Worm (Caenorhabditis elegans) whole organism, late embryonic: Measurements from ENCODE around the gene osm-9.
A peak's percentile ranks its signal among the peaks of the same experiment; 100 is the strongest.

Experiments used
- C38D4.7 ChIP-seq: fragments of 200-800 bp; sonication (Bioruptor generic); optimal IDR thresholded peaks from 2 replicates; lab custom pipeline; 2018; ENCODE audit warnings: mild to moderate bottlenecking, missing genetic modification characterization, moderate library complexity, missing compliant biosample characterization
- F13H6.1 ChIP-seq: sonication (generic microtip); optimal IDR thresholded peaks from 2 replicates; lab custom pipeline; 2016; ENCODE audit warnings: missing genetic modification characterization, missing compliant biosample characterization
- T23F11.4 ChIP-seq: fragments of 200-800 bp; sonication (Bioruptor generic); optimal IDR thresholded peaks from 2 replicates; lab custom pipeline; 2018; ENCODE audit warnings: mild to moderate bottlenecking, missing genetic modification characterization, missing compliant biosample characterization
- Y22D7AL.16 ChIP-seq: sonication (generic microtip); optimal IDR thresholded peaks from 2 replicates; lab custom pipeline; 2016; ENCODE audit warnings: missing genetic modification characterization, missing compliant biosample characterization
- ahr-1 ChIP-seq: sonication (generic microtip); optimal IDR thresholded peaks from 2 replicates; lab custom pipeline; 2016; ENCODE audit warnings: missing genetic modification characterization, missing compliant biosample characterization
- ama-1 ChIP-seq: fragments of 150-350 bp; optimal IDR thresholded peaks from 2 replicates; lab custom pipeline; 2014
- ceh-14 ChIP-seq: sonication (generic microtip); optimal IDR thresholded peaks from 2 replicates; lab custom pipeline; 2016; ENCODE audit warnings: missing genotype, missing genetic modification characterization, missing compliant biosample characterization
- ceh-2 ChIP-seq: sonication (generic microtip); optimal IDR thresholded peaks from 2 replicates; lab custom pipeline; 2016; ENCODE audit warnings: missing genotype, missing genetic modification characterization, missing compliant biosample characterization
- ceh-22 ChIP-seq: sonication (generic microtip); optimal IDR thresholded peaks from 2 replicates; lab custom pipeline; 2017; ENCODE audit warnings: missing biosample characterization, missing genetic modification characterization
- ceh-24 ChIP-seq: sonication (generic microtip); optimal IDR thresholded peaks from 2 replicates; lab custom pipeline; 2016; ENCODE audit warnings: mild to moderate bottlenecking, missing genetic modification characterization, missing compliant biosample characterization
- ceh-45 ChIP-seq: fragments of 200-800 bp; sonication (Bioruptor generic); IDR thresholded peaks from 2 replicates; pipeline ENCODE4 v1.3.6; 2022; ENCODE audit warnings: missing genetic modification reagents, missing genetic modification characterization, missing compliant biosample characterization
- ceh-6 ChIP-seq: fragments of 200-800 bp; sonication (Bioruptor generic); optimal IDR thresholded peaks from 2 replicates; lab custom pipeline; 2018; ENCODE audit warnings: mild to moderate bottlenecking, missing genetic modification characterization, missing compliant biosample characterization
- ceh-9 ChIP-seq: sonication (generic microtip); optimal IDR thresholded peaks from 2 replicates; lab custom pipeline; 2016; ENCODE audit warnings: mild to moderate bottlenecking, missing genetic modification characterization, inconsistent platforms, missing compliant biosample characterization
- che-1 ChIP-seq: sonication (generic microtip); optimal IDR thresholded peaks from 2 replicates; lab custom pipeline; 2016; ENCODE audit warnings: mild to moderate bottlenecking, missing genetic modification characterization, missing compliant biosample characterization
- dmd-4 ChIP-seq: sonication (generic microtip); optimal IDR thresholded peaks from 2 replicates; lab custom pipeline; 2016; ENCODE audit warnings: borderline replicate concordance, missing genetic modification characterization, missing compliant biosample characterization
- dve-1 ChIP-seq: sonication (generic microtip); optimal IDR thresholded peaks from 2 replicates; lab custom pipeline; 2017; ENCODE audit warnings: antibody characterized with exemption, mild to moderate bottlenecking, missing genetic modification characterization, missing compliant biosample characterization
- elt-4 ChIP-seq: sonication (generic microtip); optimal IDR thresholded peaks from 2 replicates; lab custom pipeline; 2016; ENCODE audit warnings: missing genetic modification characterization, missing compliant biosample characterization
- eyg-1 ChIP-seq: sonication (generic microtip); optimal IDR thresholded peaks from 2 replicates; lab custom pipeline; 2016; ENCODE audit warnings: missing genotype, missing genetic modification characterization, missing compliant biosample characterization
- fax-1 ChIP-seq: sonication (generic microtip); optimal IDR thresholded peaks from 2 replicates; lab custom pipeline; 2016; ENCODE audit warnings: missing genotype, missing genetic modification characterization, missing compliant biosample characterization
- gmeb-2 ChIP-seq: sonication (generic microtip); optimal IDR thresholded peaks from 2 replicates; lab custom pipeline; 2016; ENCODE audit warnings: missing genetic modification characterization, inconsistent platforms, missing compliant biosample characterization
- hlh-30 ChIP-seq: sonication (generic microtip); optimal IDR thresholded peaks from 2 replicates; lab custom pipeline; 2017; ENCODE audit warnings: antibody characterized with exemption, missing genetic modification characterization, missing compliant biosample characterization; ENCODE audit not compliant: insufficient read depth
- hlh-6 ChIP-seq: sonication (generic microtip); optimal IDR thresholded peaks from 2 replicates; lab custom pipeline; 2016; ENCODE audit warnings: missing genotype, missing genetic modification characterization, missing compliant biosample characterization
- hlh-8 ChIP-seq: sonication (generic microtip); optimal IDR thresholded peaks from 2 replicates; lab custom pipeline; 2016; ENCODE audit warnings: missing genotype, missing genetic modification characterization, missing compliant biosample characterization
- lim-6 ChIP-seq: sonication (generic microtip); optimal IDR thresholded peaks from 2 replicates; lab custom pipeline; 2016; ENCODE audit warnings: missing genetic modification characterization, missing compliant biosample characterization
- lin-11 ChIP-seq: fragments of 200-800 bp; sonication (Bioruptor generic); optimal IDR thresholded peaks from 2 replicates; lab custom pipeline; 2018; ENCODE audit warnings: mild to moderate bottlenecking, missing genetic modification characterization, missing compliant biosample characterization
- mec-3 ChIP-seq: sonication (generic microtip); optimal IDR thresholded peaks from 2 replicates; lab custom pipeline; 2016; ENCODE audit warnings: borderline replicate concordance, missing genetic modification characterization, missing compliant biosample characterization
- nhr-11 ChIP-seq: fragments of 150-350 bp; optimal IDR thresholded peaks from 2 replicates; lab custom pipeline; 2014; ENCODE audit warnings: missing biosample characterization, missing genetic modification characterization
- nhr-232 ChIP-seq: sonication (generic microtip); optimal IDR thresholded peaks from 2 replicates; lab custom pipeline; 2016; ENCODE audit warnings: missing genetic modification characterization, missing compliant biosample characterization
- odd-2 ChIP-seq: sonication (generic microtip); optimal IDR thresholded peaks from 2 replicates; lab custom pipeline; 2017; ENCODE audit warnings: antibody characterized with exemption, mild to moderate bottlenecking, missing genetic modification characterization, missing compliant biosample characterization
- pag-3 ChIP-seq: sonication (generic microtip); optimal IDR thresholded peaks from 2 replicates; lab custom pipeline; 2016; ENCODE audit warnings: missing compliant biosample characterization, missing genetic modification characterization, borderline replicate concordance
- pat-9 ChIP-seq: fragments of 200-800 bp; sonication (Bioruptor generic); optimal IDR thresholded peaks from 2 replicates; lab custom pipeline; 2018; ENCODE audit warnings: mild to moderate bottlenecking, missing genetic modification characterization, moderate library complexity, missing compliant biosample characterization
- pax-1 ChIP-seq: fragments of 150-350 bp; optimal IDR thresholded peaks from 2 replicates; lab custom pipeline; 2014; ENCODE audit warnings: missing biosample characterization, missing genetic modification characterization
- pha-2 ChIP-seq: sonication (generic microtip); optimal IDR thresholded peaks from 2 replicates; lab custom pipeline; 2017; ENCODE audit warnings: mild to moderate bottlenecking, missing genetic modification characterization, missing compliant biosample characterization
- pha-4 ChIP-seq: fragments of 150-350 bp; optimal IDR thresholded peaks from 2 replicates; lab custom pipeline; 2018; ENCODE audit warnings: missing biosample characterization, missing genetic modification reagents, missing genetic modification characterization
- pqm-1 ChIP-seq: sonication (generic microtip); optimal IDR thresholded peaks from 2 replicates; lab custom pipeline; 2016; ENCODE audit warnings: missing genetic modification characterization, missing compliant biosample characterization
- pros-1 ChIP-seq: fragments of 150-350 bp; optimal IDR thresholded peaks from 2 replicates; lab custom pipeline; 2014; ENCODE audit warnings: missing biosample characterization, missing genetic modification reagents, missing genetic modification characterization
- ref-2 ChIP-seq: sonication (generic microtip); optimal IDR thresholded peaks from 2 replicates; lab custom pipeline; 2016; ENCODE audit warnings: missing genetic modification characterization, missing compliant biosample characterization
- rnt-1 ChIP-seq: sonication (generic microtip); optimal IDR thresholded peaks from 2 replicates; lab custom pipeline; 2016; ENCODE audit warnings: missing genetic modification characterization, missing compliant biosample characterization
- sox-2 ChIP-seq: fragments of 200-800 bp; sonication (Bioruptor generic); IDR thresholded peaks from 2 replicates; pipeline ENCODE4 v1.3.6; 2022; ENCODE audit warnings: missing genetic modification reagents, missing genetic modification characterization, missing compliant biosample characterization
- sox-4 ChIP-seq: sonication (generic microtip); optimal IDR thresholded peaks from 2 replicates; lab custom pipeline; 2017; ENCODE audit warnings: mild to moderate bottlenecking, missing genetic modification characterization, inconsistent platforms, missing compliant biosample characterization
- syd-9 ChIP-seq: sonication (generic microtip); optimal IDR thresholded peaks from 2 replicates; lab custom pipeline; 2016; ENCODE audit warnings: mild to moderate bottlenecking, missing genetic modification characterization, moderate library complexity, missing compliant biosample characterization
- tbx-7 ChIP-seq: sonication (generic microtip); optimal IDR thresholded peaks from 2 replicates; lab custom pipeline; 2016; ENCODE audit warnings: missing genotype, missing genetic modification characterization, missing compliant biosample characterization
- ttx-3 ChIP-seq: sonication (generic microtip); optimal IDR thresholded peaks from 2 replicates; lab custom pipeline; 2016; ENCODE audit warnings: missing genetic modification reagents, missing genetic modification characterization, missing compliant biosample characterization
- unc-3 ChIP-seq, 2 experiments: fragments of 200-800 bp in 1 of 2; sonication (Bioruptor generic) in 1 of 2; sonication (generic microtip) in 1 of 2; conservative IDR thresholded peaks in 1 of 2; optimal IDR thresholded peaks in 1 of 2; 2 replicates each; pipeline versions ENCODE4 v1.3.6 to Lab custom; 2016 to 2022; ENCODE audit warnings: missing compliant biosample characterization in 2 of 2, missing genetic modification characterization in 2 of 2, missing genetic modification reagents in 1 of 2
- unc-42 ChIP-seq: sonication (generic microtip); optimal IDR thresholded peaks from 2 replicates; lab custom pipeline; 2016; ENCODE audit warnings: missing genotype, missing genetic modification characterization, missing compliant biosample characterization
- unc-55 ChIP-seq: sonication (generic microtip); optimal IDR thresholded peaks from 2 replicates; lab custom pipeline; 2017; ENCODE audit warnings: missing biosample characterization, missing genetic modification reagents, missing genetic modification characterization
- unc-86 ChIP-seq: sonication (generic microtip); optimal IDR thresholded peaks from 2 replicates; lab custom pipeline; 2016; ENCODE audit warnings: missing genetic modification characterization, missing compliant biosample characterization
- ztf-16 ChIP-seq: sonication (generic microtip); optimal IDR thresholded peaks from 2 replicates; lab custom pipeline; 2017; ENCODE audit warnings: missing genetic modification characterization, missing compliant biosample characterization

osm-9 gene

DNA sequence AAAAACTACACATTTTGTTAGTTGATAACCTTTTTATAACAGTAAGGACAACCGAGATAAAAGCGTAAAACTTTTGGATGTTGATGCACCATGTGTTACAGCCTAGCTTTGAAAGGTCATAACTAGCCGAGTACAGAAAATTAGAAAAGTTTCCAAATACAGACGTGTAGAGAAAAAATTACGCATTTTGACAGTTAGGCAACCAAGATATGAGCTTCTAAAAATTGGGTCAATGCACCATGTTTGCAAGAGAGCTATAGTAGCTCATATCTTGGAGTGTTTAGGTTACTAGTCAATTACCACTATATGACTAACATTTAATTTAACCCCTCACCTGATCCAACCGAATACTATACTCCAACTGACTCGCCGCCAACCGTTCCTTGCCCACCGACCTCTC, 4.3 kb downstream of the osm-9 start:
- TF ChIP-seq hlh-30 (tag; lab: Kevin White, UChicago): no peak
- no peak for TF ChIP-seq dmd-4
- TF ChIP-seq tbx-7: no peak
- no peak for TF ChIP-seq ceh-22 (tag; lab: Kevin White, UChicago)
- no peak for TF ChIP-seq sox-4 (tag; lab: Kevin White, UChicago)
- TF ChIP-seq pat-9 (tag; lab: Kevin White, UChicago): no peak
- TF ChIP-seq syd-9 (tag; lab: Kevin White, UChicago): no peak
- no peak for TF ChIP-seq unc-55 (GFP tag; lab: Kevin White, UChicago)
- no peak for TF ChIP-seq ceh-9 (tag; lab: Kevin White, UChicago)
- TF ChIP-seq nhr-11 (tag; lab: Kevin White, UChicago): no peak
- no peak for TF ChIP-seq hlh-6 (tag; lab: Kevin White, UChicago)
- TF ChIP-seq elt-4 (tag; lab: Kevin White, UChicago): no peak
- TF ChIP-seq odd-2: no peak

DNA sequence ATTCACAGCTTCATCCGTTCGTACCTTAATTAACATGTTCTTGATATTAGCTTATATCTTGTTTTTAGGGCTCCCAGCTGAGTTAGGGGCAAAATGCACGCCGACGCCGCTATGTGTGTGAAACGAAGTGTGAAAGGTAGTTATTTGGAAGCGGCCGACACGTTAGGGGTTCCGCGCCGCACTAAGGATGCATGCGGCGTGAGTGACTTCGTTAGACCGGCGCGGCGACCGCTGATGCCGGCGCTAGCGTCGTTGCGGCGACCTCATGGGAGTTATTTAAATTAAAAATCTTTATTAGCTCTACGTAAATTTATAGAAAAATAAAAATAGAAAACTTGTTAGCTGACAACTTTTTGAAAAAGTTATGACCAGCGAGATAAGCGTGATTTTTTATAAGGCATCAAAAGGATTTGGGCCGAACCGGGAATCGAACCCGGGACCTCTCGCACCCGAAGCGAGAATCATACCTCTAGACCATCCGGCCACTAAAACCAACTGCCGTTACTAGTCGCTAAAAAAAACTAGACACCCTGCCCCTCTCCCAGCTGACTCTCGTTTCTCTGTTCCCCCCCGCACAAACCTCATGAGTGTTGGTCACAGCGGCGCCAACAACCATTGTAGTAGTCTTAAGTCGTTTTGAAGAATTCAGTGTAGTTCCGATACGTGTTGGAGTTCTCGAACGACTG, 5.3 kb downstream of the osm-9 start:
- no peak for TF ChIP-seq ceh-2 (tag; lab: Kevin White, UChicago)
- no peak for TF ChIP-seq ahr-1 (tag; lab: Kevin White, UChicago)
- TF ChIP-seq odd-2: peak; percentile 46
- no peak for TF ChIP-seq eyg-1 (tag; lab: Kevin White, UChicago)
- peak; percentile 37 for TF ChIP-seq gmeb-2 (tag; lab: Kevin White, UChicago)
- no peak for TF ChIP-seq ceh-22 (tag; lab: Kevin White, UChicago)
- no peak for TF ChIP-seq ref-2 (tag; lab: Kevin White, UChicago)
- TF ChIP-seq pag-3 (tag; lab: Kevin White, UChicago): no peak
- TF ChIP-seq syd-9 (tag; lab: Kevin White, UChicago): no peak
- TF ChIP-seq pat-9 (tag; lab: Kevin White, UChicago): peak; percentile 49
- peak; percentile 52 for TF ChIP-seq C38D4.7
- peak; percentile 46 for TF ChIP-seq lin-11 (tag; lab: Kevin White, UChicago)
- no peak for TF ChIP-seq hlh-6 (tag; lab: Kevin White, UChicago)
- peak; percentile 26 for TF ChIP-seq pqm-1 (tag; lab: Kevin White, UChicago)
- TF ChIP-seq ceh-14 (tag; lab: Kevin White, UChicago): peak; percentile 22
- TF ChIP-seq dve-1 (tag; lab: Kevin White, UChicago): no peak
- no peak for TF ChIP-seq nhr-11 (tag; lab: Kevin White, UChicago)
- peak; percentile 37 for TF ChIP-seq T23F11.4
- no peak for TF ChIP-seq pha-4
- TF ChIP-seq unc-3 (GFP tag; conservative IDR thresholded peaks at IDR 0.05; lab: Robert Waterston, UW): peak; percentile 58; the same call in 1 of the 2 replicates
- TF ChIP-seq unc-3 (tag; optimal IDR thresholded peaks at IDR 0.05; lab: Kevin White, UChicago): peak; percentile 37
- no peak for TF ChIP-seq pax-1 (tag; lab: Kevin White, UChicago)
- peak; percentile 44 for TF ChIP-seq Y22D7AL.16 (tag; lab: Kevin White, UChicago)
- peak; percentile 64 for TF ChIP-seq che-1
- TF ChIP-seq ceh-6: peak; percentile 56
- TF ChIP-seq ceh-45 (GFP tag; lab: Robert Waterston, UW): 0 out of 2 replicates have a peak, but pooled peaks have one; percentile 32
- peak; percentile 63 for TF ChIP-seq nhr-232 (tag; lab: Kevin White, UChicago)
- no peak for TF ChIP-seq hlh-8 (tag; lab: Kevin White, UChicago)
- TF ChIP-seq ama-1 (lab: Kevin White, UChicago): no peak
- no peak for TF ChIP-seq pros-1
- TF ChIP-seq rnt-1 (tag; lab: Kevin White, UChicago): no peak
- no peak for TF ChIP-seq ceh-24 (tag; lab: Kevin White, UChicago)
- TF ChIP-seq fax-1 (tag; lab: Kevin White, UChicago): no peak
- no peak for TF ChIP-seq mec-3
- TF ChIP-seq ztf-16 (tag; lab: Kevin White, UChicago): peak; percentile 38
- TF ChIP-seq unc-86 (tag; lab: Kevin White, UChicago): peak; percentile 32
- TF ChIP-seq pha-2 (tag; lab: Kevin White, UChicago): peak; percentile 2
- TF ChIP-seq F13H6.1: no peak
- no peak for TF ChIP-seq dmd-4
- no peak for TF ChIP-seq unc-42 (tag; lab: Kevin White, UChicago)
- TF ChIP-seq hlh-30 (tag; lab: Kevin White, UChicago): peak; percentile 1
- TF ChIP-seq tbx-7: no peak
- peak; percentile 56 for TF ChIP-seq ttx-3 (tag; lab: Kevin White, UChicago)
- TF ChIP-seq sox-2 (GFP tag; lab: Robert Waterston, UW): no peak
- no peak for TF ChIP-seq unc-55 (GFP tag; lab: Kevin White, UChicago)
- no peak for TF ChIP-seq lim-6 (tag; lab: Kevin White, UChicago)
